Fruit fly (Drosophila melanogaster): ENCODE measurements around the gene RhoGAP100F.

Gene RhoGAP100F

dm6 chr3R:31812117-31812975, at the start of gene RhoGAP100F, which contains the start of gene FeCH:
TSS of gene RhoGAP100F (plus strand) at chr3R:31812609.
TSS of gene FeCH (minus strand) at chr3R:31812296.
- no peak for TF ChIP-seq h (optimal IDR thresholded peaks at IDR 0.05)
- TF ChIP-seq Sin3A (optimal IDR thresholded peaks at IDR 0.05) = no peak
- no peak for TF ChIP-seq Myc (optimal IDR thresholded peaks at IDR 0.05)
- TF ChIP-seq insv (optimal IDR thresholded peaks at IDR 0.05) = no peak
- TF ChIP-seq psq (optimal IDR thresholded peaks at IDR 0.05) = no peak
- no peak for TF ChIP-seq ttk (optimal IDR thresholded peaks at IDR 0.05)

DNA sequence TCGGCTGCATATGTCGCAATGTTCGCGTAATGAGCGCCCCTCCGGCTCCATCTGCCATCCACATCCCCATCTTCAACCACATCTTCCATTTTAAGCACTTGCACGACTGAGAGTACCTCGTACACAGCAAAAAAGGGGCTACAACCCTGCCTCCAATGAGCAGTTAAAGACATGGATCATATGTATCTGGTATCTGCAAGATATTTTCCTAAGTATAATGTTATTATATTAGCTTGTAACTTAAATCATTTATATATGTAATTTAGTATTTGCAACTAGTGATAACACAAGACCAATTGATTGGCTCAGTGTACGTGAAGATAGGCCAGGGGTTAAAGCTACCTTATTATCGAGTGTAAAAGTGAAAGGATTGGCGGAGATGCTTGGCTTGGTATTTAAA, 49.7 kb upstream of the RhoGAP100F start:
- no peak for TF ChIP-seq Myc (optimal IDR thresholded peaks at IDR 0.05)
- TF ChIP-seq h (optimal IDR thresholded peaks at IDR 0.05) = no peak
- TF ChIP-seq ttk (optimal IDR thresholded peaks at IDR 0.05) = no peak
- no peak for TF ChIP-seq Sin3A (optimal IDR thresholded peaks at IDR 0.05)
- no peak for TF ChIP-seq psq (optimal IDR thresholded peaks at IDR 0.05)
- TF ChIP-seq insv (optimal IDR thresholded peaks at IDR 0.05) = no peak

DNA sequence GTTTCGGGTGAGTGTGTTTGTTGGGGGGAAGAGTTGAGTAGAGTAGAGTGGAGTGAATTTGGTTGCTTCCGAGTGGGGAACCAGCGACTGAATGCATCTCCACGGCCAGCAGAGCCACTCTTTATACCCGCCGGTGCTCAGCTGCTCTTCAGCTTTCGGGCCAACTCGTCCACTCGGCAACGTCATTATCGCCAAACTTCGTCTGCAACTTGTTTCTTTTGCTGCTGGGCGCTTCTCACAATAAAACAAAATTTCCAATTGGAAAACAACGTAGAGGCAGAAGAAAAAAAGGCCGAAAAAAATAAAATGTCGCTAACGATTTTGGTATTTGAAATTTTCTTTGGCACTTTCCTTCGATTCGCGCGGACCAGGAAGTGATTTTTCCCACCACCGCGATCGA, 47.7 kb upstream of the RhoGAP100F start, which contains the start of gene CG2150:
TSS of gene CG2150 (minus strand) at position 101 of the 400 bp plus-strand sequence.
- TF ChIP-seq h (optimal IDR thresholded peaks at IDR 0.05) (no peak), insv (optimal IDR thresholded peaks at IDR 0.05) (no peak), Sin3A (optimal IDR thresholded peaks at IDR 0.05) (no peak), ttk (optimal IDR thresholded peaks at IDR 0.05) (no peak), Myc (optimal IDR thresholded peaks at IDR 0.05) (no peak), psq (optimal IDR thresholded peaks at IDR 0.05) (no peak)

dm6 chr3R:31765145-31765544, 47.3 kb upstream of the RhoGAP100F start:
- TF ChIP-seq ttk (optimal IDR thresholded peaks at IDR 0.05) (no peak), insv (optimal IDR thresholded peaks at IDR 0.05) (no peak), psq (optimal IDR thresholded peaks at IDR 0.05) (no peak), Sin3A (optimal IDR thresholded peaks at IDR 0.05) (no peak), h (optimal IDR thresholded peaks at IDR 0.05) (no peak), Myc (optimal IDR thresholded peaks at IDR 0.05) (no peak)

DNA sequence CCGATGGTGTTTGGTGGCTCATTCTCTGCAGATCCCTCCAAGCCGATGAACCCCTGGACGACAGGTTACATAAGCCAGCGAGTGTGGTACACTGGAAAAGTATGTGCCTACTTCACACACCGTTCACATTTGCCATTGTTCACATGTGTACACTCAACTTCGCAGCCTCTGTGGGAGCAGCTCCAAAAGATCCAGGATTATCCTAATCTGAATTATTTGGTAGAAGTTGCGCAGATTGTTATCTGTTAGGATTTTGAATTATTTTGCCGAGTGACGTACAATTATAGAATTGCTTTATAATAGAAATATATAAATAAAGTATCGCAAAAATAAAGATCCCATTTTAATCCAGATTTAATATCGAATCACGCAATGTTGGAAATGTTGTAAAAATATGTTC, 44.9 kb upstream of the RhoGAP100F start:
- TF ChIP-seq Myc (optimal IDR thresholded peaks at IDR 0.05) = no peak
- TF ChIP-seq psq (optimal IDR thresholded peaks at IDR 0.05) = no peak
- no peak for TF ChIP-seq insv (optimal IDR thresholded peaks at IDR 0.05)
- TF ChIP-seq ttk (optimal IDR thresholded peaks at IDR 0.05) = no peak
- TF ChIP-seq Sin3A (optimal IDR thresholded peaks at IDR 0.05) = no peak
- TF ChIP-seq h (optimal IDR thresholded peaks at IDR 0.05) = no peak

DNA sequence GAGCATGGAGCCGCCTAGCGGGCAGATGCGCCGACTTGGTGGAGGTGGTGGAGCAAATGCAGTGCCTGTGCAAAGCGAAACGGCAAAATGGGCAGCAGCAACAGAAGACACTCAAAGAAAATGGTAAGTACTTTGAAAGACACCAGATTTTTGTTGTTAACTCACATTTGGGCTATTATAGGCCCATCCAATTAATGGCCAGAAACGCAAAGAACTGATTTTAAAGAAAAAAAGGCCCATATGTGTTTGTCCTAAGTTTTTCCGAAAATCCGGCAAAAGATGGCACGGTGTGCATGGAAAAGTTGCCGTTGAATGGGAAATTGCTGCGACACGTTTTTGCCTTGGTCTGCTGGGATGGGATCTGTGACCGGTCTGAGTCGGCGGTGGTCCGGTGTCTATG, 44.2 kb upstream of the RhoGAP100F start:
- TF ChIP-seq insv (optimal IDR thresholded peaks at IDR 0.05) (no peak), Myc (optimal IDR thresholded peaks at IDR 0.05) (no peak), ttk (optimal IDR thresholded peaks at IDR 0.05) (no peak), psq (optimal IDR thresholded peaks at IDR 0.05) (no peak), h (optimal IDR thresholded peaks at IDR 0.05) (no peak), Sin3A (optimal IDR thresholded peaks at IDR 0.05) (no peak)

- no peak for TF ChIP-seq insv (optimal IDR thresholded peaks at IDR 0.05)
- TF ChIP-seq Sin3A (optimal IDR thresholded peaks at IDR 0.05) = no peak
- TF ChIP-seq Myc (optimal IDR thresholded peaks at IDR 0.05) = no peak
- TF ChIP-seq ttk (optimal IDR thresholded peaks at IDR 0.05) = no peak
- TF ChIP-seq h (optimal IDR thresholded peaks at IDR 0.05) = no peak
- TF ChIP-seq psq (optimal IDR thresholded peaks at IDR 0.05) = no peak
Measured at dm6 chr3R:31771790-31772576, 40.4 kb upstream of the RhoGAP100F start, which contains the start of the genes betaGlu and sip3. TSS of gene betaGlu (minus strand) at chr3R:31771848. TSS of gene sip3 (plus strand) at chr3R:31772219.

dm6 chr3R:31776583-31777362, 35.6 kb upstream of the RhoGAP100F start, which contains the start of the genes CG2126 and faf:
TSS of gene CG2126 (minus strand) at chr3R:31776652.
TSS of gene faf (plus strand) at chr3R:31777020.
- TF ChIP-seq psq (optimal IDR thresholded peaks at IDR 0.05) (no peak), h (optimal IDR thresholded peaks at IDR 0.05) (no peak), Myc (optimal IDR thresholded peaks at IDR 0.05) (no peak), ttk (optimal IDR thresholded peaks at IDR 0.05) (no peak), insv (optimal IDR thresholded peaks at IDR 0.05) (no peak), Sin3A (optimal IDR thresholded peaks at IDR 0.05) (no peak)

dm6 chr3R:31777482-31778165, 34.8 kb upstream of the RhoGAP100F start:
- no peak for TF ChIP-seq h (optimal IDR thresholded peaks at IDR 0.05)
- TF ChIP-seq Myc (optimal IDR thresholded peaks at IDR 0.05) = no peak
- TF ChIP-seq psq (optimal IDR thresholded peaks at IDR 0.05) = no peak
- no peak for TF ChIP-seq ttk (optimal IDR thresholded peaks at IDR 0.05)
- TF ChIP-seq Sin3A (optimal IDR thresholded peaks at IDR 0.05) = no peak
- no peak for TF ChIP-seq insv (optimal IDR thresholded peaks at IDR 0.05)

dm6 chr3R:31793664-31794417, 18.6 kb upstream of the RhoGAP100F start, which contains the start of the genes Mccc1 and Acf:
TSS of gene Mccc1 (minus strand) at chr3R:31793907.
TSS of gene Acf (plus strand) at chr3R:31793981.
- TF ChIP-seq h (optimal IDR thresholded peaks at IDR 0.05) = no peak
- no peak for TF ChIP-seq ttk (optimal IDR thresholded peaks at IDR 0.05)
- no peak for TF ChIP-seq Myc (optimal IDR thresholded peaks at IDR 0.05)
- TF ChIP-seq insv (optimal IDR thresholded peaks at IDR 0.05) = no peak
